Fruit fly (Drosophila melanogaster): Measurements from ENCODE around the gene D.

DNA sequence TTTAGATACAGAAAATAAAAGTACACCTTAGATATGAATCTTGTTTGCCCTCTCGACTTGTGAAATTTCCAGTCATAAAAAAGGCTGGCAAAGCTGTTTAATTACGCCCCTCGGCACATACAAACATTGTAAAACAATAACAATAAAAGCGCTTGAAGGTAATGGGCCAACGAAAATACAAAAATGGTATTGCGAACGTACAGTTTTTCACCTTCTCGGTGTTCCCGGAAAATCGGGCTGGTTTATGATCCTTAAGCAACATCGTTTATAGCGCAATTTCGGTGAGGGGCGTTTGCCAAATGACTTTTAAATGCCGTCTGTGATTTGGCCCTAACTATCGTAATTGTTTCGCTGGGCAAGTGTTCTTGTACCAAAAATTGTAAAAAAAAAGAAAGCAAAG, 6.6 kb upstream of the D start:
- no peak for TF ChIP-seq bab1 (GFP tag; optimal IDR thresholded peaks at IDR 0.05)
- no peak for TF ChIP-seq Hr96 (GFP tag; optimal IDR thresholded peaks at IDR 0.05)
- TF ChIP-seq kay (GFP tag; ENCODE audit: borderline replicate concordance): no peak
- TF ChIP-seq CG33017 (tag; optimal IDR thresholded peaks at IDR 0.05): no peak
- no peak for TF ChIP-seq toe (GFP tag; optimal IDR thresholded peaks at IDR 0.05)

Data from whole organism, adult.